Fruit fly (Drosophila melanogaster): ENCODE results near the gene CG13838.
A peak's percentile ranks its signal among the peaks of the same experiment; 100 is the strongest.

The CG13838 gene

DNA sequence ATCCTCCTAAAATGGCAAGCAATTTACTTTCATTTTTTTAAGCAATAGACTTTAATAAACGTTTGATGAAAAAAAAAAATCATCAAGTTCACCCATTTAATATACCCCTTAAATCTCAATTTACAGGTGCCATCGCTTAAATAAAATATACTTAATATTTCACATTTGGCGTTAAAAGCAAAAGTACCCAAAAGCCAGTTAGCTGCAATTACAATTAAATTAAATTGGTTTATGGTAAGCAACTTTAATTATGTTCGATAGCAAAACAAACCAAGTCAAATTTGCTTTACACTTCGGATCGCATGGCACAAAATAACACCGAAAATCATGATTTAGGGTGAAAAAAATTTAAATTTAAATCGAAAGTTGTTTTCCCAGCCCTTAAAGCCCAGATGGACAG, at the start of gene CG13838:
Gene CG13838, plus strand, starts transcription at position 301 of the 400 bp plus-strand sequence.
- no peak for TF ChIP-seq CG6163 (GFP tag; IDR thresholded peaks at IDR 0.05)
- TF ChIP-seq CG31627 (GFP tag; optimal IDR thresholded peaks at IDR 0.05), result no peak
- no peak for TF ChIP-seq svp (GFP tag)
- TF ChIP-seq Smox (GFP tag; optimal IDR thresholded peaks at IDR 0.05), result no peak
- TF ChIP-seq CG7368 (GFP tag; optimal IDR thresholded peaks at IDR 0.05), result no peak
- no peak for TF ChIP-seq CG8632 (GFP tag; optimal IDR thresholded peaks at IDR 0.05)

DNA sequence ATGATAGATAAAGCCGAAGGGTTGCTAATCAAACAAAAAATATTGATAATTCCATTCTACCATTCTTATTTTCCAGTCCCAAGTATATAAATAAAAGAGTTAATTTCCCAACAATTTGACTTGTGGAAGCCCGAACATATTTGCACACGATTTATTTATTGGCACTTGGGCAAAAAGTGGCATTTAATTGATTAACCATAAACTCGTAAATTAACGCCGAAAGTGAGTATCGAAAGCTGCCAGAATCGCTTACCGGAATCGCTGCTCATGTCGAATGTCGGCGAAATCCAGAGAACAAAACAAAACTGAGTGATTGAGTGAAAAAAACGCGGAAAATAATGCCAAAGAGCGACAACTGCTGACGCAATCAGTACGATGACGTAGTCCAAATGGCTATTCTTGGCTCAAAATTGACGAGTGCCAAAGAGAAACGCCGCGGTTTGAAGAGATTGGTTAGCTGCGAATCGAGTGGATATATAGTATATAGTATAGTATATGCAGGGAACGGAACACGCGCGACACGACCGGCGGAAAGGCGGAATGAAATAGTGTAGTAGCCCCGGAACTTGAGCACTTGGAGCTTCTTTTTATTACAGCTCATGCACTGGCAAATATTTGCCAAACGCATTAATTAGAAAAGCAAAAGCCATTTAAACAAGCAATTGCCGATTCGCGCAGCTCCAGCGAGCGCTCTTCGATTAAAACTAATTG, 44.0 kb upstream of the CG13838 start, which contains the start of gene Nha2:
Gene Nha2, minus strand, starts transcription at position 617 of the 711 bp plus-strand sequence.
- TF ChIP-seq fkh (GFP tag; optimal IDR thresholded peaks at IDR 0.05) (no peak), dac (GFP tag; optimal IDR thresholded peaks at IDR 0.05) (no peak), Hr38 (GFP tag; optimal IDR thresholded peaks at IDR 0.05) (no peak), svp (GFP tag) (peak; percentile 40), cyc (GFP tag; optimal IDR thresholded peaks at IDR 0.05) (no peak), CG4318 (GFP tag; optimal IDR thresholded peaks at IDR 0.05) (no peak), Eip78C (GFP tag) (peak; percentile 11), ss (GFP tag; optimal IDR thresholded peaks at IDR 0.05) (no peak), CG11762 (GFP tag; optimal IDR thresholded peaks at IDR 0.05; ENCODE audit: insufficient read depth) (no peak), Sox102F (GFP tag; optimal IDR thresholded peaks at IDR 0.05) (no peak), CG10631 (GFP tag; optimal IDR thresholded peaks at IDR 0.05) (no peak), net (GFP tag; optimal IDR thresholded peaks at IDR 0.05) (no peak), esn (GFP tag; optimal IDR thresholded peaks at IDR 0.05) (no peak), achi (GFP tag; optimal IDR thresholded peaks at IDR 0.05) (no peak)

dm6 chr3R:22998623-22999179, 43.3 kb upstream of the CG13838 start:
- TF ChIP-seq OdsH (GFP tag; optimal IDR thresholded peaks at IDR 0.05), result no peak
- TF ChIP-seq CG31627 (GFP tag; optimal IDR thresholded peaks at IDR 0.05), result no peak
- TF ChIP-seq Sox102F (GFP tag; optimal IDR thresholded peaks at IDR 0.05), result no peak
- TF ChIP-seq fkh (GFP tag; optimal IDR thresholded peaks at IDR 0.05), result peak; percentile 39
- no peak for TF ChIP-seq Gug (GFP tag; IDR thresholded peaks at IDR 0.05)

- no peak for TF ChIP-seq Eip75B (GFP tag; optimal IDR thresholded peaks at IDR 0.05)
- peak; percentile 22 for TF ChIP-seq OdsH (GFP tag; optimal IDR thresholded peaks at IDR 0.05)
- TF ChIP-seq CG6163 (GFP tag; IDR thresholded peaks at IDR 0.05), result peak; percentile 43; the same call in 2 of the 3 replicates
- TF ChIP-seq CG34406 (GFP tag; optimal IDR thresholded peaks at IDR 0.05), result peak; percentile 14
- peak; percentile 13 for TF ChIP-seq CG32006 (GFP tag; optimal IDR thresholded peaks at IDR 0.05)
- no peak for TF ChIP-seq Lpt (GFP tag; optimal IDR thresholded peaks at IDR 0.05)
- TF ChIP-seq CG10669 (GFP tag; optimal IDR thresholded peaks at IDR 0.05), result peak; percentile 7
- TF ChIP-seq CG9139 (GFP tag; optimal IDR thresholded peaks at IDR 0.05), result no peak
- TF ChIP-seq Eip78C (GFP tag), result peak; percentile 57
- peak; percentile 32 for TF ChIP-seq net (GFP tag; optimal IDR thresholded peaks at IDR 0.05)
- no peak for TF ChIP-seq Hr38 (GFP tag; optimal IDR thresholded peaks at IDR 0.05)
- no peak for TF ChIP-seq CG6854 (GFP tag; optimal IDR thresholded peaks at IDR 0.05)
- peak; percentile 0 for TF ChIP-seq pdm3 (GFP tag; optimal IDR thresholded peaks at IDR 0.05)
- no peak for TF ChIP-seq esn (GFP tag; optimal IDR thresholded peaks at IDR 0.05)
Observed at dm6 chr3R:23004161-23004560, 37.9 kb upstream of the CG13838 start.

- TF ChIP-seq CG32006 (GFP tag; optimal IDR thresholded peaks at IDR 0.05), result peak; percentile 57
- no peak; the same call in 1 of the 2 replicates for TF ChIP-seq CG15336 (GFP tag; IDR thresholded peaks at IDR 0.05)
- no peak for TF ChIP-seq CG31627 (GFP tag; optimal IDR thresholded peaks at IDR 0.05)
- peak in 1 of 2 experiments; percentile 14 for TF ChIP-seq salr (GFP tag; optimal IDR thresholded peaks at IDR 0.05)
- no peak for TF ChIP-seq Hr39 (GFP tag; optimal IDR thresholded peaks at IDR 0.05)
- no peak for TF ChIP-seq net (GFP tag; optimal IDR thresholded peaks at IDR 0.05)
- TF ChIP-seq Smox (GFP tag; optimal IDR thresholded peaks at IDR 0.05), result no peak
- no peak for TF ChIP-seq esn (GFP tag; optimal IDR thresholded peaks at IDR 0.05)
- peak; percentile 43 for TF ChIP-seq Lpt (GFP tag; optimal IDR thresholded peaks at IDR 0.05)
- TF ChIP-seq Sox15 (GFP tag; optimal IDR thresholded peaks at IDR 0.05), result no peak
- TF ChIP-seq vri (GFP tag; optimal IDR thresholded peaks at IDR 0.05), result no peak
- no peak for TF ChIP-seq Sox14 (GFP tag; optimal IDR thresholded peaks at IDR 0.05)
- TF ChIP-seq CG11902 (GFP tag; optimal IDR thresholded peaks at IDR 0.05), result no peak
- TF ChIP-seq Hr4 (GFP tag; optimal IDR thresholded peaks at IDR 0.05), result peak; percentile 40
- TF ChIP-seq achi (GFP tag; optimal IDR thresholded peaks at IDR 0.05), result peak; percentile 17
- peak; percentile 78 for TF ChIP-seq CG6163 (GFP tag; IDR thresholded peaks at IDR 0.05)
- no peak for TF ChIP-seq CG7368 (GFP tag; optimal IDR thresholded peaks at IDR 0.05)
- no peak for TF ChIP-seq acj6 (GFP tag; optimal IDR thresholded peaks at IDR 0.05)
- TF ChIP-seq Sox102F (GFP tag; optimal IDR thresholded peaks at IDR 0.05), result no peak
- TF ChIP-seq Blimp-1 (GFP tag; optimal IDR thresholded peaks at IDR 0.05), result no peak
Observed at dm6 chr3R:23009480-23010115, 32.4 kb upstream of the CG13838 start.
